Worm (Caenorhabditis elegans): ENCODE measurements around the gene mrpl-11.

ce11 chrIII:8762016-8762415, 44.6 kb downstream of the mrpl-11 start:
- TF ChIP-seq ama-1 (optimal IDR thresholded peaks at IDR 0.05): no peak
- TF ChIP-seq tra-4 (tag; optimal IDR thresholded peaks at IDR 0.05): no peak
- no peak for TF ChIP-seq scrt-1 (GFP tag; IDR thresholded peaks at IDR 0.05)
- no peak for TF ChIP-seq B0310.2 (tag; optimal IDR thresholded peaks at IDR 0.05)
- TF ChIP-seq tbx-37 (GFP tag; conservative IDR thresholded peaks at IDR 0.05): no peak
- TF ChIP-seq aly-1 (tag; optimal IDR thresholded peaks at IDR 0.05): no peak
- TF ChIP-seq tbx-11 (GFP tag; IDR thresholded peaks at IDR 0.05): no peak
